Worm (Caenorhabditis elegans) whole organism, L1 larva: ENCODE measurements around the gene F21A3.2.
A peak's percentile ranks its signal among the peaks of the same experiment; 100 is the strongest.

Source experiments
- C16A3.4 ChIP-seq: fragments of 150-350 bp; optimal IDR thresholded peaks from 2 replicates; lab custom pipeline; 2014; ENCODE audit warnings: missing biosample characterization, missing genetic modification characterization
- F16B12.6 ChIP-seq: fragments of 150-350 bp; optimal IDR thresholded peaks from 2 replicates; lab custom pipeline; 2014; ENCODE audit warnings: missing biosample characterization, missing genetic modification characterization
- ama-1 ChIP-seq: fragments of 150-350 bp; optimal IDR thresholded peaks from 2 replicates; lab custom pipeline; 2014
- blmp-1 ChIP-seq: fragments of 150-350 bp; optimal IDR thresholded peaks from 2 replicates; lab custom pipeline; 2014; ENCODE audit warnings: missing biosample characterization, missing genetic modification characterization
- ceh-8 ChIP-seq: fragments of 200-800 bp; sonication (Bioruptor generic); optimal IDR thresholded peaks from 2 replicates; lab custom pipeline; 2018; ENCODE audit warnings: mild to moderate bottlenecking, missing genetic modification characterization, moderate library complexity, missing compliant biosample characterization
- ces-1 ChIP-seq: fragments of 150-350 bp; optimal IDR thresholded peaks from 2 replicates; lab custom pipeline; 2014; ENCODE audit warnings: missing biosample characterization, missing genetic modification reagents, missing genetic modification characterization
- dsc-1 ChIP-seq: sonication (generic microtip); optimal IDR thresholded peaks from 2 replicates; lab custom pipeline; 2016; ENCODE audit warnings: mild to moderate bottlenecking, missing genetic modification characterization, missing compliant biosample characterization
- efl-1 ChIP-seq, 4 experiments: fragments of 150-350 bp; optimal IDR thresholded peaks in 3 of 4; peaks in 1 of 4; 1 replicate in 1 of 4; 2 replicates in 3 of 4; lab custom pipeline; 2014; ENCODE audit warnings: missing biosample characterization in 2 of 4, missing genetic modification characterization in 2 of 4, missing genetic modification reagents in 2 of 4
- efl-3 ChIP-seq: fragments of 200-800 bp; sonication (Bioruptor generic); optimal IDR thresholded peaks from 2 replicates; lab custom pipeline; 2018; ENCODE audit warnings: mild to moderate bottlenecking, missing genetic modification characterization, missing compliant biosample characterization
- egl-27 ChIP-seq, 2 experiments: fragments of 150-350 bp in 1 of 2; sonication (generic microtip); optimal IDR thresholded peaks; 3 replicates each; lab custom pipeline; 2017 to 2018; ENCODE audit warnings: missing biosample characterization in 2 of 2, missing genetic modification characterization in 2 of 2, missing genetic modification reagents in 2 of 2
- elt-3 ChIP-seq, 6 experiments: fragments of 150-350 bp in 1 of 6; sonication (generic microtip); optimal IDR thresholded peaks; 2 replicates each; lab custom pipeline; 2017 to 2018; ENCODE audit warnings: missing biosample characterization in 6 of 6, missing genetic modification characterization in 6 of 6, inconsistent platforms in 1 of 6
- grh-1 ChIP-seq: fragments of 200-800 bp; sonication (Bioruptor generic); IDR thresholded peaks from 2 replicates; pipeline ENCODE4 v1.3.6; 2022; ENCODE audit warnings: missing genetic modification reagents, missing genetic modification characterization, missing compliant biosample characterization
- isw-1 ChIP-seq: fragments of 200-800 bp; sonication (Bioruptor generic); IDR thresholded peaks from 2 replicates; pipeline ENCODE4 v1.3.6; 2022; ENCODE audit warnings: missing genetic modification characterization, missing compliant biosample characterization
- jun-1 ChIP-seq: fragments of 150-350 bp; optimal IDR thresholded peaks from 2 replicates; lab custom pipeline; 2014; ENCODE audit warnings: missing biosample characterization, missing genetic modification reagents, missing genetic modification characterization
- lin-13 ChIP-seq: fragments of 150-350 bp; optimal IDR thresholded peaks from 2 replicates; lab custom pipeline; 2014; ENCODE audit warnings: missing biosample characterization, missing genetic modification reagents, missing genetic modification characterization
- lin-14 ChIP-seq: fragments of 200-800 bp; sonication (Bioruptor generic); optimal IDR thresholded peaks from 2 replicates; lab custom pipeline; 2018; ENCODE audit warnings: mild to moderate bottlenecking, missing genetic modification characterization, moderate library complexity, missing compliant biosample characterization
- lin-15B ChIP-seq: fragments of 150-350 bp; sonication (generic microtip); optimal IDR thresholded peaks from 3 replicates; lab custom pipeline; 2014; ENCODE audit warnings: missing biosample characterization, missing genetic modification characterization
- lin-35 ChIP-seq, 2 experiments: fragments of 150-350 bp; optimal IDR thresholded peaks; 2 replicates each; lab custom pipeline; 2014; ENCODE audit warnings: missing biosample characterization in 2 of 2, missing genetic modification characterization in 2 of 2, missing genetic modification reagents in 2 of 2
- mef-2 ChIP-seq: fragments of 150-350 bp; optimal IDR thresholded peaks from 2 replicates; lab custom pipeline; 2014; ENCODE audit warnings: missing biosample characterization, missing genetic modification characterization
- mep-1 ChIP-seq: fragments of 150-350 bp; optimal IDR thresholded peaks from 2 replicates; lab custom pipeline; 2014; ENCODE audit warnings: missing biosample characterization, missing genetic modification characterization
- nhr-11 ChIP-seq: fragments of 150-350 bp; optimal IDR thresholded peaks from 2 replicates; lab custom pipeline; 2014; ENCODE audit warnings: missing biosample characterization, missing genetic modification characterization
- nhr-12 ChIP-seq: sonication (generic microtip); optimal IDR thresholded peaks from 2 replicates; lab custom pipeline; 2017; ENCODE audit warnings: missing biosample characterization, missing genetic modification characterization
- nhr-19 ChIP-seq: fragments of 200-800 bp; sonication (Bioruptor generic); conservative IDR thresholded peaks from 2 replicates; pipeline ENCODE4 v1.3.6; 2022; ENCODE audit warnings: missing genetic modification characterization, missing compliant biosample characterization
- nhr-47 ChIP-seq: sonication (generic microtip); optimal IDR thresholded peaks from 2 replicates; lab custom pipeline; 2016; ENCODE audit warnings: mild to moderate bottlenecking, missing genetic modification characterization, moderate library complexity, missing compliant biosample characterization
- nhr-71 ChIP-seq: sonication (generic microtip); optimal IDR thresholded peaks from 2 replicates; lab custom pipeline; 2016; ENCODE audit warnings: mild to moderate bottlenecking, missing genetic modification characterization, moderate library complexity, missing compliant biosample characterization
- nhr-85 ChIP-seq: sonication (generic microtip); peaks from one replicate; lab custom pipeline; 2016; ENCODE audit warnings: missing genetic modification characterization, inconsistent platforms, missing compliant biosample characterization
- nhr-90 ChIP-seq: sonication (generic microtip); optimal IDR thresholded peaks from 2 replicates; lab custom pipeline; 2016; ENCODE audit warnings: mild to moderate bottlenecking, missing genetic modification characterization, missing compliant biosample characterization; ENCODE audit not compliant: poor library complexity
- pag-3 ChIP-seq: sonication (generic microtip); optimal IDR thresholded peaks from 2 replicates; lab custom pipeline; 2017; ENCODE audit warnings: missing genetic modification characterization, mild to moderate bottlenecking, missing compliant biosample characterization, antibody characterized with exemption, borderline replicate concordance; ENCODE audit not compliant: insufficient read depth
- rnt-1 ChIP-seq: sonication (generic microtip); optimal IDR thresholded peaks from 2 replicates; lab custom pipeline; 2016; ENCODE audit warnings: mild to moderate bottlenecking, missing genetic modification characterization, moderate library complexity, missing compliant biosample characterization
- skn-1 ChIP-seq: fragments of 150-350 bp; optimal IDR thresholded peaks from 2 replicates; lab custom pipeline; 2014; ENCODE audit warnings: missing biosample characterization, missing genetic modification characterization
- snpc-4 ChIP-seq: fragments of 150-350 bp; optimal IDR thresholded peaks from 2 replicates; lab custom pipeline; 2014; ENCODE audit warnings: missing biosample characterization, missing genetic modification characterization
- sox-4 ChIP-seq: sonication (generic microtip); optimal IDR thresholded peaks from 2 replicates; lab custom pipeline; 2016; ENCODE audit warnings: missing genetic modification characterization, missing compliant biosample characterization
- swsn-7 ChIP-seq: sonication (generic microtip); optimal IDR thresholded peaks from 2 replicates; lab custom pipeline; 2016; ENCODE audit warnings: missing genetic modification characterization, missing compliant biosample characterization
- tlp-1 ChIP-seq: fragments of 150-350 bp; optimal IDR thresholded peaks from 2 replicates; lab custom pipeline; 2014; ENCODE audit warnings: missing biosample characterization, missing genetic modification characterization
- unc-130 ChIP-seq: fragments of 150-350 bp; optimal IDR thresholded peaks from 2 replicates; lab custom pipeline; 2017; ENCODE audit warnings: missing biosample characterization, missing genetic modification characterization, inconsistent platforms
- unc-98 ChIP-seq: fragments of 200-800 bp; sonication (Bioruptor generic); IDR thresholded peaks from 2 replicates; pipeline ENCODE4 v1.3.6; 2022; ENCODE audit warnings: missing genetic modification characterization, missing compliant biosample characterization
- xbp-1 ChIP-seq: sonication (generic microtip); optimal IDR thresholded peaks from 2 replicates; lab custom pipeline; 2016; ENCODE audit warnings: missing genetic modification characterization, missing compliant biosample characterization

F21A3.2 gene

DNA sequence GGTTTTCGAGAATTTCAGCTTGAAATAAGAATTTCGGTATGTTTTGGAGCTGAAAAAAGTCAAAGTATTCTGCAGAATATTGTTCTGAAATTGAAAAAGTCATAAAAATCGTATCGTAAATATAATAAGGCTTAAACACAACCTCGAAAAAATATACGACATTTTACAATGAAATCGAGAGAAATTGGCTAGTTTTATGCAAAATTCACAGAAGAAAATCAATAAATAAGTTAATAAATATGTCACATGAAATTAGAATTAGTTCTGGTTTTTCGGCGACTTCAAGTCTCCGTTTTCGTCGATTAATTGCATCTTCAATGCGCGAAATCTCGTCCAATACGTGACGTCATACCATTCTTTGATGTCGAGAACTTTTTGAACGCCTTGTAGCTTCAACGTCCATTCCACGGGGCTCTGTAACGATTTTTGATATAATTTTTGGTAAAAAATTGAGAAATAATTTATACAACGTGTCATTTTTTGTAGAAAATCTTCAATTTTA is 43.7 kb upstream of the F21A3.2 start, which contains the start of gene atx-3:
TSS of gene atx-3 (minus strand) at position 51 of the 502 bp plus-strand sequence.
- TF ChIP-seq snpc-4 (tag; lab: Kevin White, UChicago) (no peak), unc-130 (tag; lab: Kevin White, UChicago) (no peak), ces-1 (GFP tag; lab: Kevin White, UChicago) (no peak), xbp-1 (tag; lab: Kevin White, UChicago) (no peak), nhr-85 (peak; percentile 54), nhr-19 (no peak), ama-1 (lab: Kevin White, UChicago) (no peak), grh-1 (no peak), lin-13 (GFP tag; lab: Kevin White, UChicago) (no peak), unc-98 (GFP tag; lab: Robert Waterston, UW) (no peak), mef-2 (tag; lab: Kevin White, UChicago) (no peak), elt-3 (tag; optimal IDR thresholded peaks at IDR 0.05; lab: Kevin White, UChicago) (peak in 1 of 6 experiments; percentile 19), nhr-11 (tag; lab: Kevin White, UChicago) (no peak), F16B12.6 (tag; lab: Kevin White, UChicago) (no peak), efl-1 (optimal IDR thresholded peaks at IDR 0.05; lab: Kevin White, UChicago) (no peak), efl-1 (GFP tag; optimal IDR thresholded peaks at IDR 0.05 in 1 of 2; lab: Kevin White, UChicago) (peak in 1 of 2 experiments; percentile 4), pag-3 (no peak), ceh-8 (GFP tag; lab: Kevin White, UChicago) (no peak), nhr-71 (tag; lab: Kevin White, UChicago) (no peak), swsn-7 (tag; lab: Kevin White, UChicago) (no peak), nhr-12 (tag; lab: Kevin White, UChicago) (no peak), lin-14 (GFP tag; lab: Kevin White, UChicago) (no peak), efl-3 (GFP tag; lab: Kevin White, UChicago) (no peak), sox-4 (tag; lab: Kevin White, UChicago) (no peak), blmp-1 (tag; lab: Kevin White, UChicago) (peak; percentile 56), nhr-47 (no peak), rnt-1 (tag; lab: Kevin White, UChicago) (no peak), tlp-1 (no peak), lin-35 (GFP tag; optimal IDR thresholded peaks at IDR 0.05; lab: Kevin White, UChicago) (no peak), nhr-90 (tag; lab: Kevin White, UChicago) (no peak), skn-1 (no peak)

DNA sequence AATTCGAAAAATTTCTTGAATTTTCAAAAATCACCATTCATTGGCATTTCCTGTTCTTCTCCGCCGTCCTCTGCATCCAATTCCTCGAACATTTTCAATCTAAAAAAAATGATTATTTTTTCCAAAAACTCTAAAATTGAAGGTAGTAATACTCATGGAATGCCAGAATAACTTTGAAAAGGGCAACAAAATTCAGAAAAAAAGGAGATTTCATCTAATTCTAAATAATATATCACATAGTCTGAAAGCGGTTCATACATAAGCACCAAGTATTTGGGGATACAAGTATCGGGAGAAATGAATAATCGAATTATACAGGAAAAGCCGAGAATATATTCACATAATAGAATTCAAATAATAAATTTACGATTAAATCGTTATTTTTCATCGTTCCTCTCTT is 41.5 kb upstream of the F21A3.2 start, which contains the start of gene mdt-28:
TSS of gene mdt-28 (minus strand) at position 101 of the 400 bp plus-strand sequence.
- TF ChIP-seq lin-15B (tag; lab: Kevin White, UChicago) (no peak), xbp-1 (tag; lab: Kevin White, UChicago) (no peak), tlp-1 (no peak)

DNA sequence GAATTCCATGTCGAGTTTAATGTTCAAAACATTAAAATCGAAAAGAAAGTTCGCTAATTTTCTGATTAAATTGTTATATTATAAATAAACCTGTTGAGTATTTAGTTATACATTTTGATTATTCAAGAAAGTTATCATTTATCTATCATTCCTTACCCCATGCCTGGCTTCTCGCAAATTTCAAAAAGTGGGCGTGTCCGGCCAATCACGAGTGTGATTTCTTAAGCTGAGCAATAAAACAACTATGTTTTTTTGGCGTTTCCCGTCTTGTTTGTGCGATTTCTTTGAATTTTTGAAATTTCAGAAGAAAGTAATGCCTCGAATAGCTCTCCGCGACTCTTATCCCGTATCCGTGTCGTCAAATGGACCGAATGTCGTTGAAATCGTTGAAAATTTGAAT is 38.8 kb upstream of the F21A3.2 start, which contains the start of gene fbxa-94:
TSS of gene fbxa-94 (plus strand) at position 301 of the 400 bp plus-strand sequence.
- TF ChIP-seq unc-130 (tag; lab: Kevin White, UChicago): no peak
- TF ChIP-seq dsc-1 (tag; lab: Kevin White, UChicago): no peak
- TF ChIP-seq nhr-11 (tag; lab: Kevin White, UChicago): no peak
- no peak for TF ChIP-seq C16A3.4 (tag; lab: Kevin White, UChicago)
- TF ChIP-seq mep-1 (tag; lab: Kevin White, UChicago): no peak
- TF ChIP-seq egl-27 (tag; optimal IDR thresholded peaks at IDR 0.05; lab: Kevin White, UChicago): no peak
- TF ChIP-seq unc-98 (GFP tag; lab: Robert Waterston, UW): no peak
- TF ChIP-seq nhr-90 (tag; lab: Kevin White, UChicago): no peak
- TF ChIP-seq swsn-7 (tag; lab: Kevin White, UChicago): no peak
- TF ChIP-seq nhr-85: no peak
- TF ChIP-seq isw-1 (GFP tag; lab: Robert Waterston, UW): no peak
- TF ChIP-seq jun-1 (tag; lab: Kevin White, UChicago): no peak
- no peak for TF ChIP-seq lin-35 (GFP tag; optimal IDR thresholded peaks at IDR 0.05; lab: Kevin White, UChicago)
- TF ChIP-seq mef-2 (tag; lab: Kevin White, UChicago): no peak
- no peak for TF ChIP-seq grh-1
